Fruit fly (Drosophila melanogaster): Measurements from ENCODE around the gene CG5050.

DNA sequence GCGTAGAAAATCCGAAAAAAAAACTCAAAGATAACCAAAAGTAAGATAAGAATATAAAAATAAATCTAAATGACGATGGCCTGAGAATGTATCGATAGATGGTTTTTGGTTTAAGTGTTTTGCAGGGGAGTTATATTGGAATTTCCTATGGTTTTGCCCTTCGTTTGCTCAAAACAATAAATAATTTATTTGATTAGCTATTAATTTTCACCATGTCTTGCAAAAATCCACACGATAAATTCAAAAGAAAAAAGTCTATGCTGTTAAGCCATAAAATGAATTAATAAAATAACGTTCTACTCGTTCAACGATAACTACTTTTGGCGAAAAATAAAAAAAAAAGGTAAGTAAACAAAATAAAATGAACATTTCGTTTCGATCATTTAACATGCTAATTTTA lies 5.7 kb upstream of the CG5050 start:
- TF ChIP-seq pan (optimal IDR thresholded peaks at IDR 0.05) (no peak), tai (GFP tag; optimal IDR thresholded peaks at IDR 0.05) (no peak), Jra (GFP tag; optimal IDR thresholded peaks at IDR 0.05) (no peak), GATAd (GFP tag; optimal IDR thresholded peaks at IDR 0.05) (no peak), lola (GFP tag; optimal IDR thresholded peaks at IDR 0.05) (no peak), fru (GFP tag; optimal IDR thresholded peaks at IDR 0.05) (no peak), dsf (GFP tag; optimal IDR thresholded peaks at IDR 0.05; ENCODE audit: borderline replicate concordance) (no peak)
